Worm (Caenorhabditis elegans): Measurements from ENCODE around the gene srx-95.

srx-95 gene

DNA sequence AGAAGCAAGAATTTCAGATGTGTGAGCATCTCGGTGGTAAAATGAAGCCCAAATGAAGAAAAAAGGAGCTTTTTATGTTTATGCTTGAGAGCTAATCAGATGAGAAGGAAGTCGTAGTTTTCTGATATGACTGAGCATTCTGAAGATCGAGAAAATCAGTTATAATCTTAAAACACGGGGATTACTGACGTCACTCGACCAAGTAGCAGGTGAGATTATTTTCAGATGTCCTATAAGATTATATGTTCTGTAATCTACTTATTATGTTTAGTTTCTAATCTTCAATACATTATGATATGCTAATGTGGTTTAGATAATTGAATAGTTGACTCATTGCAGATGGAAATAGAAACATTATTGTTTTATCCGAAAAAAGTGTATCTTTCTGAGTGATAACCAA, 8.8 kb downstream of the srx-95 start, which contains the start of gene ins-14:
ins-14 (minus strand) TSS at position 32 of the 400 bp plus-strand sequence.
- TF ChIP-seq pax-3 (tag; optimal IDR thresholded peaks at IDR 0.05), result peak; percentile 50
- no peak for TF ChIP-seq hpl-2 (GFP tag; optimal IDR thresholded peaks at IDR 0.05)
- TF ChIP-seq nhr-71 (tag; optimal IDR thresholded peaks at IDR 0.05), result peak; percentile 53
- peak; percentile 4 for TF ChIP-seq nhr-20 (tag; optimal IDR thresholded peaks at IDR 0.05)
- TF ChIP-seq efl-1 (optimal IDR thresholded peaks at IDR 0.05), result no peak
- TF ChIP-seq efl-1 (GFP tag; optimal IDR thresholded peaks at IDR 0.05 in 1 of 2), result peak in 1 of 2 experiments; percentile 75
- TF ChIP-seq unc-98 (GFP tag; IDR thresholded peaks at IDR 0.05), result no peak
- peak; percentile 60 for TF ChIP-seq egl-13 (tag; optimal IDR thresholded peaks at IDR 0.05)
- peak; percentile 33 for TF ChIP-seq fos-1 (tag; optimal IDR thresholded peaks at IDR 0.05)
- TF ChIP-seq sox-4 (tag; optimal IDR thresholded peaks at IDR 0.05), result peak; percentile 28
- TF ChIP-seq tlp-1 (tag; optimal IDR thresholded peaks at IDR 0.05), result no peak
- TF ChIP-seq dsc-1 (tag; optimal IDR thresholded peaks at IDR 0.05), result peak; percentile 96
- peak; percentile 80 for TF ChIP-seq fkh-8 (tag; optimal IDR thresholded peaks at IDR 0.05)
- TF ChIP-seq grh-1 (GFP tag; IDR thresholded peaks at IDR 0.05), result no peak
- TF ChIP-seq unc-30 (tag; optimal IDR thresholded peaks at IDR 0.05), result no peak

DNA sequence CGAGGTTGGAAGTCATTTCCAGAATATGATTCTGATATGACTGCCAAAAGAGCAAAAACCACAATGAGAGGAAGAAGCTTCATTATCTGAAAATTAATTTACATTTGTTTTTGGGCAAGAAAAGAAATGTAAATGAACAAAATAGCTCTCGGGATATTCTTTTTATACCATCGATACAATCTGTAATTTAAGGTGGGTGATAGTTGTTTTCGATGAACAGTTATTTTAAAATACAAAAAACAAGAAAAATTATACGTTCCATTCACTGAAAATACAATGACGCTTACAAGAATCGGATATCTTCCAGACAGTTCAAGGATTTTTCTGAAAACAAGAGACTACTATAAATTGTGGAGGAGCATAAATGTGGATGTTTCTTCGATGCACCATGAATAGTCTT, 9.9 kb downstream of the srx-95 start, which contains the start of gene ins-15:
ins-15 (minus strand) TSS at position 101 of the 400 bp plus-strand sequence.
- no peak for TF ChIP-seq efl-1 (optimal IDR thresholded peaks at IDR 0.05)
- TF ChIP-seq efl-1 (GFP tag; optimal IDR thresholded peaks at IDR 0.05 in 1 of 2), result peak in 1 of 2 experiments; percentile 12
- no peak for TF ChIP-seq sox-4 (tag; optimal IDR thresholded peaks at IDR 0.05)

ce11 chrII:6742614-6743013, 12.0 kb downstream of the srx-95 start, which contains the start of gene F41G3.6:
F41G3.6 (plus strand) TSS chrII:6742914.
- TF ChIP-seq ceh-90 (tag; optimal IDR thresholded peaks at IDR 0.05) (no peak), unc-98 (GFP tag; IDR thresholded peaks at IDR 0.05) (no peak), mef-2 (tag; optimal IDR thresholded peaks at IDR 0.05) (no peak), zag-1 (tag; optimal IDR thresholded peaks at IDR 0.05) (no peak), fkh-8 (tag; optimal IDR thresholded peaks at IDR 0.05) (no peak), dsc-1 (tag; optimal IDR thresholded peaks at IDR 0.05) (no peak), nhr-71 (tag; optimal IDR thresholded peaks at IDR 0.05) (no peak), jun-1 (tag; optimal IDR thresholded peaks at IDR 0.05) (no peak), nhr-47 (tag; optimal IDR thresholded peaks at IDR 0.05) (no peak), sptf-1 (tag; optimal IDR thresholded peaks at IDR 0.05) (no peak), lin-14 (GFP tag; optimal IDR thresholded peaks at IDR 0.05) (no peak), vab-15 (tag; optimal IDR thresholded peaks at IDR 0.05) (no peak), C16A3.4 (tag; optimal IDR thresholded peaks at IDR 0.05) (no peak), aly-2 (tag; optimal IDR thresholded peaks at IDR 0.05) (no peak)

DNA sequence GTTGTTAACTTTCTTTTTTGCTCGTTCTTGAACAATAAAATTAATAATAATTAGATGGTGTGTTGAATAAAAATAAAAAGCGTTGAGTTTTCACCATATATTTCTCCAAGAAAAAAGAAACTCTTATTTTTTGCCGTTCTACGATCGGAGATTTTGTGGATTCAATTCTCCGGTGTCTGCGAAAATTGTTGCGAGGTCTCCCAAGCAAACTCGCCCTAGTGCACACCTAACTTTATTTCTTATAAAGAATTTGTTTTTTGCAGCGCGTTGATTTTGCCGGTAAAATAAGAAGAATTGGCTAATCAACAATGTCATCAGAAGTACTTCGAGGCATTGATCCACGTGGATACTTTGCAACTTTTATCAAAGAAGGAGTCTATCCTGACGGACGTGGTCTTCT, 13.1 kb downstream of the srx-95 start, which contains the start of gene exos-8:
exos-8 (plus strand) TSS at position 264 of the 400 bp plus-strand sequence.
- TF ChIP-seq nhr-28 (tag; optimal IDR thresholded peaks at IDR 0.05), result no peak
- TF ChIP-seq sup-37 (GFP tag; optimal IDR thresholded peaks at IDR 0.05), result no peak
- TF ChIP-seq elt-2 (tag; optimal IDR thresholded peaks at IDR 0.05), result no peak
- TF ChIP-seq sptf-1 (tag; optimal IDR thresholded peaks at IDR 0.05), result no peak
- TF ChIP-seq lin-15B (tag; optimal IDR thresholded peaks at IDR 0.05), result peak; percentile 81
- TF ChIP-seq nhr-84 (tag; optimal IDR thresholded peaks at IDR 0.05), result no peak
- TF ChIP-seq efl-1 (optimal IDR thresholded peaks at IDR 0.05), result peak; percentile 68 to 76
- peak; percentile 60 to 95 for TF ChIP-seq efl-1 (GFP tag; optimal IDR thresholded peaks at IDR 0.05 in 1 of 2)
- no peak for TF ChIP-seq unc-86 (tag; optimal IDR thresholded peaks at IDR 0.05)
- TF ChIP-seq nhr-76 (tag; optimal IDR thresholded peaks at IDR 0.05), result no peak
- peak; percentile 24 for TF ChIP-seq F16B12.6 (tag; optimal IDR thresholded peaks at IDR 0.05)
- TF ChIP-seq pax-3 (tag; optimal IDR thresholded peaks at IDR 0.05), result peak; percentile 35
- TF ChIP-seq xbp-1 (tag; optimal IDR thresholded peaks at IDR 0.05), result peak; percentile 53
- TF ChIP-seq nhr-90 (tag; optimal IDR thresholded peaks at IDR 0.05; ENCODE audit: poor library complexity), result peak; percentile 13
- TF ChIP-seq nhr-11 (tag; optimal IDR thresholded peaks at IDR 0.05), result no peak
- no peak for TF ChIP-seq ces-1 (GFP tag; optimal IDR thresholded peaks at IDR 0.05)
- TF ChIP-seq unc-98 (GFP tag; IDR thresholded peaks at IDR 0.05), result no peak
- TF ChIP-seq lir-3 (tag; optimal IDR thresholded peaks at IDR 0.05; ENCODE audit: poor library complexity), result peak; percentile 75
- TF ChIP-seq aha-1 (tag; optimal IDR thresholded peaks at IDR 0.05), result no peak
- peak; percentile 9 for TF ChIP-seq hpl-2 (GFP tag; optimal IDR thresholded peaks at IDR 0.05)
- peak; percentile 89 for TF ChIP-seq rnt-1 (tag; optimal IDR thresholded peaks at IDR 0.05)
- TF ChIP-seq nhr-19 (GFP tag; conservative IDR thresholded peaks at IDR 0.05), result peak; percentile 45
- peak in 2 of 3 experiments; percentile 33 to 71 for TF ChIP-seq ceh-82 (tag; optimal IDR thresholded peaks at IDR 0.05)
- peak; percentile 66 for TF ChIP-seq snu-23 (GFP tag; optimal IDR thresholded peaks at IDR 0.05)
- no peak for TF ChIP-seq aly-2 (tag; optimal IDR thresholded peaks at IDR 0.05)
- no peak for TF ChIP-seq hlh-17 (GFP tag; optimal IDR thresholded peaks at IDR 0.05; ENCODE audit: borderline replicate concordance)
- no peak for TF ChIP-seq C34B4.2 (tag; optimal IDR thresholded peaks at IDR 0.05)
- no peak for TF ChIP-seq egl-27 (tag; optimal IDR thresholded peaks at IDR 0.05)
- no peak for TF ChIP-seq mep-1 (tag; optimal IDR thresholded peaks at IDR 0.05)
